Fruit fly (Drosophila melanogaster) Kc167 (cell line): ENCODE measurements around the gene CG8915.

Source experiments
- Myc ChIP-seq: fragments of >200 bp; optimal IDR thresholded peaks from 2 replicates; lab custom pipeline; 2017; ENCODE audit warnings: missing external identifiers
- Sin3A ChIP-seq: fragments of >200 bp; optimal IDR thresholded peaks from 2 replicates; lab custom pipeline; 2018; ENCODE audit warnings: missing external identifiers
- h ChIP-seq: fragments of >200 bp; optimal IDR thresholded peaks from 3 replicates; lab custom pipeline; 2018; ENCODE audit warnings: missing external identifiers
- insv ChIP-seq: fragments of >200 bp; optimal IDR thresholded peaks from 3 replicates; lab custom pipeline; 2018; ENCODE audit warnings: missing external identifiers
- psq ChIP-seq: fragments of >200 bp; optimal IDR thresholded peaks from 2 replicates; lab custom pipeline; 2017; ENCODE audit warnings: missing external identifiers
- ttk ChIP-seq: sonication (Bioruptor generic); optimal IDR thresholded peaks from 2 replicates; lab custom pipeline; 2017; ENCODE audit warnings: missing external identifiers

dm6 chrX:17290960-17291432, 46.2 kb upstream of the CG8915 start:
- no peak for TF ChIP-seq Myc (lab: Kevin White, UChicago)
- no peak for TF ChIP-seq insv (lab: Kevin White, UChicago)
- TF ChIP-seq psq (lab: Kevin White, UChicago) = no peak
- no peak for TF ChIP-seq ttk (lab: Kevin White, UChicago)
- no peak for TF ChIP-seq Sin3A (lab: Kevin White, UChicago)
- no peak for TF ChIP-seq h
